Worm (Caenorhabditis elegans): ENCODE results near the gene F57G4.1.

Gene F57G4.1

ce11 chrV:17628566-17628965 lies 5.2 kb downstream of the F57G4.1 start, which contains the start of gene F57G4.10:
TSS of gene F57G4.10 (plus strand) at chrV:17628866.
- TF ChIP-seq dao-5 (tag; optimal IDR thresholded peaks at IDR 0.05) (no peak), him-1 (tag; optimal IDR thresholded peaks at IDR 0.05) (no peak), W03F9.2 (tag; optimal IDR thresholded peaks at IDR 0.05) (no peak)

ce11 chrV:17650427-17650826 lies 27.1 kb downstream of the F57G4.1 start, which contains the start of gene fbxa-192:
TSS of gene fbxa-192 (minus strand) at chrV:17650527.
- no peak for TF ChIP-seq W03F9.2 (tag; optimal IDR thresholded peaks at IDR 0.05)
- no peak for TF ChIP-seq dao-5 (tag; optimal IDR thresholded peaks at IDR 0.05)
- TF ChIP-seq him-1 (tag; optimal IDR thresholded peaks at IDR 0.05), result no peak

ce11 chrV:17655205-17655604 lies 31.9 kb downstream of the F57G4.1 start:
- TF ChIP-seq him-1 (tag; optimal IDR thresholded peaks at IDR 0.05) (no peak), W03F9.2 (tag; optimal IDR thresholded peaks at IDR 0.05) (no peak), dao-5 (tag; optimal IDR thresholded peaks at IDR 0.05) (no peak)

DNA sequence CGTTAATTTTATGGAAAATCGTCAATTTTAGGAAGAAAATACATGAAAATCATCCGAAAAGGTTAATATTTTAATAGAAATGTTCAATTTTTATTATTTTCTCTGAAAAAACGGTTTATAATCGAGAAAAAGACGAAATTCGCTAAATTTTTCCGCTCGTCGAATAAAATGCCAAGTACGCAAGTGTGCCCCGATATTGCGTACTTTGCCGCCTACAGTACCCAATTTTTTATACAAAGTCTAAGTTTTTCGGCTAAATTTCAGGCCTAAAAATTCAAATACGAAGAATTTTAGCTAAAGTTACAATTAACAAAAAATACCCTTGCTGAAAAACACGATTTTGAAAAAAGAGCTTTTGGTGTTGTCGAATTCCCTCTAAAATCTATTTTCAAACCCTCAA lies 35.5 kb downstream of the F57G4.1 start:
- no peak for TF ChIP-seq W03F9.2 (tag; optimal IDR thresholded peaks at IDR 0.05)
- TF ChIP-seq dao-5 (tag; optimal IDR thresholded peaks at IDR 0.05), result no peak
- no peak for TF ChIP-seq him-1 (tag; optimal IDR thresholded peaks at IDR 0.05)

ce11 chrV:17659228-17659627 lies 35.9 kb downstream of the F57G4.1 start, which contains the start of gene fbxa-108:
TSS of gene fbxa-108 (minus strand) at chrV:17659385.
- TF ChIP-seq dao-5 (tag; optimal IDR thresholded peaks at IDR 0.05) (no peak), him-1 (tag; optimal IDR thresholded peaks at IDR 0.05) (no peak), W03F9.2 (tag; optimal IDR thresholded peaks at IDR 0.05) (no peak)

DNA sequence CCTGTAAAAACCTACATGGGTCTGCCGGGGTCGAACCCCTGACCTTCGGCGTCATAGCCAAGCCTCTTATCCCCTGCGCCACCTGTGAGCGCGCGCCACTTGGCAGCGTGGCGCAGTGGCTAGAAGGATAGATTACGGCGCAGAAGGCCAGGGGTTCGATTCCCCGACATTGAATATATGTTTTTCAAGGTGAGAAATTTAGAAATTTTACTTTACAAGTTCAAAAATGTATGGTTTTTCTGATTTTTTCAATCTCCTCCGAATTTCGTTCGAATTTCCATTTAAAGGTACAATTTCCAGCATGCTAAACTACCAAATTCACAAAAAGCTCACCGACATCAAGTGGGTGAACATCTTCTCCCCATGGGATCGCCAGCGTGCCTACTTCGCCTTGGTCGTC lies 36.7 kb downstream of the F57G4.1 start, which contains the start of gene dgat-2:
Gene dgat-2 (plus strand): TSS at position 301 of the 400 bp plus-strand sequence.
- TF ChIP-seq him-1 (tag; optimal IDR thresholded peaks at IDR 0.05) (no peak), dao-5 (tag; optimal IDR thresholded peaks at IDR 0.05) (no peak), W03F9.2 (tag; optimal IDR thresholded peaks at IDR 0.05) (no peak)

ce11 chrV:17662260-17662659 lies 38.9 kb downstream of the F57G4.1 start:
- TF ChIP-seq dao-5 (tag; optimal IDR thresholded peaks at IDR 0.05) (no peak), W03F9.2 (tag; optimal IDR thresholded peaks at IDR 0.05) (no peak), him-1 (tag; optimal IDR thresholded peaks at IDR 0.05) (no peak)

- TF ChIP-seq dao-5 (tag; optimal IDR thresholded peaks at IDR 0.05), result no peak
- TF ChIP-seq W03F9.2 (tag; optimal IDR thresholded peaks at IDR 0.05), result no peak
- no peak for TF ChIP-seq him-1 (tag; optimal IDR thresholded peaks at IDR 0.05)
Measured at ce11 chrV:17664367-17664766, 41.0 kb downstream of the F57G4.1 start.

- TF ChIP-seq dao-5 (tag; optimal IDR thresholded peaks at IDR 0.05), result no peak
- TF ChIP-seq him-1 (tag; optimal IDR thresholded peaks at IDR 0.05), result no peak
- TF ChIP-seq W03F9.2 (tag; optimal IDR thresholded peaks at IDR 0.05), result no peak
Measured at ce11 chrV:17665906-17666305, 42.6 kb downstream of the F57G4.1 start, which contains the start of gene F59A1.11. TSS of gene F59A1.11 (minus strand) at chrV:17666006.

- TF ChIP-seq dao-5 (tag; optimal IDR thresholded peaks at IDR 0.05) (no peak), W03F9.2 (tag; optimal IDR thresholded peaks at IDR 0.05) (no peak), him-1 (tag; optimal IDR thresholded peaks at IDR 0.05) (no peak)
Measured at ce11 chrV:17667676-17668075, 44.3 kb downstream of the F57G4.1 start, which contains the start of gene F59A1.12. TSS of gene F59A1.12 (minus strand) at chrV:17667776.

ce11 chrV:17668531-17668930 lies 45.2 kb downstream of the F57G4.1 start, which contains the start of gene str-89:
TSS of gene str-89 (plus strand) at chrV:17668831.
- TF ChIP-seq dao-5 (tag; optimal IDR thresholded peaks at IDR 0.05) (no peak), W03F9.2 (tag; optimal IDR thresholded peaks at IDR 0.05) (no peak), him-1 (tag; optimal IDR thresholded peaks at IDR 0.05) (no peak)

DNA sequence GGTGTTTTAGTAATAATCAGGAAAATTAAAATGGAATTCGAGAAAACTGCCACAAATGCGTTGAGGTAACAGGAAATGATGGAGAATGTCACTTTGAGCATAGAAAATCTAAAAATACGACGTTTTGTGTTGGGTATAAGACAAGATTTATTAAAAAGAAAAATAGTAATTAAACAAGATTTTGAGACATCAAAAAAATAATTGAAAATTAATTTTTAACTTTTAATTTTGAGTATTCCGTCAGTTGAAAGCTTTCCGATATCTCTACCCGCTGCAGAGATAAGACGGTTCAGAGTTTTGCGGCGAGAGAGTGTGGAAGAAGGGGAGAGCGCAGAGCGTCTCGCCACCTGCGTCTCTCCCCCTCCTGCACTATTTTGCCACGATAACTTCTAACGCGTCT lies 50.0 kb downstream of the F57G4.1 start, which contains the start of gene str-93:
Gene str-93 (minus strand): TSS at position 101 of the 400 bp plus-strand sequence.
- TF ChIP-seq dao-5 (tag; optimal IDR thresholded peaks at IDR 0.05) (no peak), him-1 (tag; optimal IDR thresholded peaks at IDR 0.05) (no peak), W03F9.2 (tag; optimal IDR thresholded peaks at IDR 0.05) (no peak)

Data from whole organism, L4/young adult.